Worm (Caenorhabditis elegans) whole organism, L4 larva: ENCODE results near the gene cwf-19L2.

ENCODE experiments used
- F10B5.3 ChIP-seq: sonication (generic microtip); optimal IDR thresholded peaks from 2 replicates; lab custom pipeline; 2016; ENCODE audit warnings: mild to moderate bottlenecking, missing genetic modification characterization, missing compliant biosample characterization
- F37D6.2 ChIP-seq: sonication (generic microtip); optimal IDR thresholded peaks from 2 replicates; lab custom pipeline; 2016; ENCODE audit warnings: mild to moderate bottlenecking, missing genetic modification characterization, missing compliant biosample characterization
- F49E8.2 ChIP-seq: sonication (generic microtip); optimal IDR thresholded peaks from 2 replicates; lab custom pipeline; 2016; ENCODE audit warnings: missing compliant biosample characterization, mild to moderate bottlenecking, missing genetic modification characterization, borderline replicate concordance
- R02D3.7 ChIP-seq: fragments of 150-350 bp; sonication (generic microtip); optimal IDR thresholded peaks from 3 replicates; lab custom pipeline; 2014; ENCODE audit warnings: missing biosample characterization, missing genetic modification characterization
- Y75B8A.6 ChIP-seq: fragments of 200-800 bp; sonication (Bioruptor generic); IDR thresholded peaks from 2 replicates; pipeline ENCODE4 v1.3.6; 2022; ENCODE audit warnings: missing genetic modification reagents, missing genetic modification characterization, missing compliant biosample characterization
- ZK546.5 ChIP-seq, 2 experiments: sonication (generic microtip); optimal IDR thresholded peaks; 2 replicates each; lab custom pipeline; 2017; ENCODE audit warnings: missing biosample characterization in 2 of 2, missing genetic modification characterization in 2 of 2
- aha-1 ChIP-seq: fragments of 150-350 bp; peaks from one replicate; lab custom pipeline; 2014; ENCODE audit warnings: missing biosample characterization, missing genetic modification characterization
- ceh-62 ChIP-seq: sonication (generic microtip); optimal IDR thresholded peaks from 2 replicates; lab custom pipeline; 2017; ENCODE audit warnings: missing biosample characterization, missing genetic modification characterization
- ceh-82 ChIP-seq: sonication (generic microtip); optimal IDR thresholded peaks from 2 replicates; lab custom pipeline; 2017; ENCODE audit warnings: missing biosample characterization, missing genetic modification characterization
- ces-1 ChIP-seq: fragments of 150-350 bp; sonication (generic microtip); optimal IDR thresholded peaks from 4 replicates; lab custom pipeline; 2014; ENCODE audit warnings: missing biosample characterization, missing genetic modification reagents, missing genetic modification characterization
- ctbp-1 ChIP-seq: fragments of 200-800 bp; sonication (Bioruptor generic); IDR thresholded peaks from 2 replicates; pipeline ENCODE4 v1.3.6; 2022; ENCODE audit warnings: missing genetic modification reagents, missing genetic modification characterization, missing compliant biosample characterization
- daf-12 ChIP-seq: fragments of 150-350 bp; optimal IDR thresholded peaks from 2 replicates; lab custom pipeline; 2014; ENCODE audit warnings: missing biosample characterization, missing genetic modification reagents, missing genetic modification characterization
- daf-16 ChIP-seq, 3 experiments: sonication (generic microtip); optimal IDR thresholded peaks; 2 replicates each; lab custom pipeline; 2016 to 2017; ENCODE audit warnings: missing genetic modification characterization in 3 of 3, missing genetic modification reagents in 3 of 3, mild to moderate bottlenecking in 2 of 3, missing compliant biosample characterization in 2 of 3, missing biosample characterization in 1 of 3, moderate library complexity in 1 of 3
- dmd-8 ChIP-seq: fragments of 200-800 bp; sonication (Bioruptor generic); IDR thresholded peaks from 2 replicates; pipeline ENCODE4 v1.3.6; 2022; ENCODE audit warnings: missing genetic modification characterization, missing compliant biosample characterization
- dpl-1 ChIP-seq: fragments of 150-350 bp; optimal IDR thresholded peaks from 2 replicates; lab custom pipeline; 2014; ENCODE audit warnings: missing biosample characterization, missing genetic modification reagents, missing genetic modification characterization
- duxl-1 ChIP-seq: sonication (generic microtip); optimal IDR thresholded peaks from 2 replicates; lab custom pipeline; 2016; ENCODE audit warnings: mild to moderate bottlenecking, missing genetic modification characterization, moderate library complexity, missing compliant biosample characterization; ENCODE audit not compliant: poor library complexity
- egl-27 ChIP-seq: sonication (generic microtip); optimal IDR thresholded peaks from 3 replicates; lab custom pipeline; 2017; ENCODE audit warnings: missing biosample characterization, missing genetic modification reagents, missing genetic modification characterization
- egl-43 ChIP-seq: fragments of 200-800 bp; sonication (Bioruptor generic); IDR thresholded peaks from 2 replicates; pipeline ENCODE4 v1.3.6; 2022; ENCODE audit warnings: missing genetic modification reagents, missing genetic modification characterization, missing compliant biosample characterization
- fkh-10 ChIP-seq: fragments of 150-350 bp; optimal IDR thresholded peaks from 2 replicates; lab custom pipeline; 2014; ENCODE audit warnings: missing biosample characterization, missing genetic modification reagents, missing genetic modification characterization
- fos-1 ChIP-seq: fragments of 150-350 bp; optimal IDR thresholded peaks from 2 replicates; lab custom pipeline; 2014; ENCODE audit warnings: missing biosample characterization, missing genetic modification characterization
- hmg-1.1 ChIP-seq: fragments of 200-800 bp; sonication (Bioruptor generic); IDR thresholded peaks from 2 replicates; pipeline ENCODE4 v1.3.6; 2022; ENCODE audit warnings: missing genetic modification reagents, missing genetic modification characterization, missing compliant biosample characterization
- jun-1 ChIP-seq: fragments of 150-350 bp; optimal IDR thresholded peaks from 2 replicates; lab custom pipeline; 2014; ENCODE audit warnings: missing biosample characterization, missing genetic modification reagents, missing genetic modification characterization
- lin-1 ChIP-seq: fragments of 200-800 bp; sonication (Bioruptor generic); IDR thresholded peaks from 2 replicates; pipeline ENCODE4 v1.3.6; 2022; ENCODE audit warnings: missing genetic modification reagents, missing genetic modification characterization, missing compliant biosample characterization
- lin-38 ChIP-seq: fragments of 200-800 bp; sonication (Bioruptor generic); IDR thresholded peaks from 2 replicates; pipeline ENCODE4 v1.3.6; 2022; ENCODE audit warnings: missing genetic modification reagents, missing genetic modification characterization, missing compliant biosample characterization
- lir-3 ChIP-seq: sonication (generic microtip); optimal IDR thresholded peaks from 2 replicates; lab custom pipeline; 2016; ENCODE audit warnings: mild to moderate bottlenecking, missing genetic modification characterization, missing compliant biosample characterization
- lsy-2 ChIP-seq, 2 experiments: fragments of 150-350 bp in 1 of 2; sonication (generic microtip) in 1 of 2; optimal IDR thresholded peaks; 2 replicates each; lab custom pipeline; 2014 to 2017; ENCODE audit warnings: missing biosample characterization in 2 of 2, missing genetic modification characterization in 2 of 2
- madf-5 ChIP-seq, 2 experiments: fragments of 200-800 bp; sonication (Bioruptor generic); IDR thresholded peaks; 2 replicates each; pipeline ENCODE4 v1.3.6; 2022; ENCODE audit warnings: missing compliant biosample characterization in 2 of 2, missing genetic modification characterization in 2 of 2
- madf-9 ChIP-seq: fragments of 200-800 bp; sonication (Bioruptor generic); conservative IDR thresholded peaks from 2 replicates; pipeline ENCODE4 v1.3.6; 2022; ENCODE audit warnings: missing genetic modification reagents, missing genetic modification characterization, missing compliant biosample characterization
- mdl-1 ChIP-seq, 2 experiments: fragments of 150-350 bp in 1 of 2; sonication (generic microtip) in 1 of 2; optimal IDR thresholded peaks; 2 replicates each; lab custom pipeline; 2014 to 2017; ENCODE audit warnings: missing biosample characterization in 2 of 2, missing genetic modification characterization in 2 of 2
- mdt-29 ChIP-seq: fragments of 200-800 bp; sonication (Bioruptor generic); IDR thresholded peaks from 2 replicates; pipeline ENCODE4 v1.3.6; 2022; ENCODE audit warnings: missing genetic modification reagents, missing genetic modification characterization, missing compliant biosample characterization
- mep-1 ChIP-seq: fragments of 150-350 bp; sonication (generic microtip); optimal IDR thresholded peaks from 3 replicates; lab custom pipeline; 2014; ENCODE audit warnings: missing biosample characterization, missing genetic modification characterization
- nhr-10 ChIP-seq: fragments of 150-350 bp; optimal IDR thresholded peaks from 2 replicates; lab custom pipeline; 2014; ENCODE audit warnings: missing biosample characterization, missing genetic modification characterization
- nhr-102 ChIP-seq: sonication (generic microtip); optimal IDR thresholded peaks from 2 replicates; lab custom pipeline; 2016; ENCODE audit warnings: mild to moderate bottlenecking, missing genetic modification characterization, moderate library complexity, missing compliant biosample characterization
- nhr-11 ChIP-seq: fragments of 150-350 bp; optimal IDR thresholded peaks from 2 replicates; lab custom pipeline; 2014; ENCODE audit warnings: missing biosample characterization, missing genetic modification characterization
- nhr-237 ChIP-seq: sonication (generic microtip); optimal IDR thresholded peaks from 2 replicates; lab custom pipeline; 2017; ENCODE audit warnings: missing biosample characterization, missing genetic modification characterization
- nhr-25 ChIP-seq: sonication (generic microtip); optimal IDR thresholded peaks from 2 replicates; lab custom pipeline; 2017; ENCODE audit warnings: missing genetic modification characterization, mild to moderate bottlenecking, missing compliant biosample characterization, antibody characterized with exemption, moderate library complexity, borderline replicate concordance; ENCODE audit not compliant: insufficient read depth
- nhr-28 ChIP-seq: fragments of 150-350 bp; optimal IDR thresholded peaks from 2 replicates; lab custom pipeline; 2014; ENCODE audit warnings: missing biosample characterization, missing genetic modification characterization
- nhr-41 ChIP-seq: fragments of 200-800 bp; sonication (Bioruptor generic); IDR thresholded peaks from 2 replicates; pipeline ENCODE4 v1.3.6; 2022; ENCODE audit warnings: missing genetic modification reagents, missing genetic modification characterization, missing compliant biosample characterization
- nhr-42 ChIP-seq: fragments of 200-800 bp; sonication (Bioruptor generic); IDR thresholded peaks from 2 replicates; pipeline ENCODE4 v1.3.6; 2022; ENCODE audit warnings: missing genetic modification characterization, missing compliant biosample characterization
- nhr-48 ChIP-seq: sonication (generic microtip); optimal IDR thresholded peaks from 2 replicates; lab custom pipeline; 2016; ENCODE audit warnings: mild to moderate bottlenecking, missing genetic modification characterization, missing compliant biosample characterization
- nhr-6 ChIP-seq: fragments of 150-350 bp; optimal IDR thresholded peaks from 2 replicates; lab custom pipeline; 2014; ENCODE audit warnings: missing biosample characterization, missing genetic modification characterization
- pha-4 ChIP-seq, 2 experiments: fragments of 150-350 bp in 1 of 2; fragments of 200-800 bp in 1 of 2; sonication (Bioruptor generic) in 1 of 2; IDR thresholded peaks in 1 of 2; optimal IDR thresholded peaks in 1 of 2; 2 replicates each; pipeline versions ENCODE4 v1.3.6 to Lab custom; 2014 to 2022; ENCODE audit warnings: missing genetic modification characterization in 2 of 2, missing genetic modification reagents in 2 of 2, missing biosample characterization in 1 of 2, missing compliant biosample characterization in 1 of 2
- php-3 ChIP-seq: fragments of 200-800 bp; sonication (Bioruptor generic); IDR thresholded peaks from 2 replicates; pipeline ENCODE4 v1.3.6; 2022; ENCODE audit warnings: missing genetic modification reagents, missing genetic modification characterization, missing compliant biosample characterization
- pqm-1 ChIP-seq: sonication (generic microtip); optimal IDR thresholded peaks from 2 replicates; lab custom pipeline; 2017; ENCODE audit warnings: missing biosample characterization, missing genetic modification characterization
- saeg-2 ChIP-seq: fragments of 200-800 bp; sonication (Bioruptor generic); IDR thresholded peaks from 2 replicates; pipeline ENCODE4 v1.3.6; 2022; ENCODE audit warnings: missing genetic modification reagents, missing genetic modification characterization, missing compliant biosample characterization
- sdz-12 ChIP-seq: fragments of 200-800 bp; sonication (Bioruptor generic); optimal IDR thresholded peaks from 2 replicates; lab custom pipeline; 2018; ENCODE audit warnings: mild to moderate bottlenecking, missing genetic modification characterization, missing compliant biosample characterization
- set-16 ChIP-seq: fragments of 200-800 bp; sonication (Bioruptor generic); IDR thresholded peaks from 2 replicates; pipeline ENCODE4 v1.3.6; 2022; ENCODE audit warnings: missing genetic modification reagents, missing genetic modification characterization, missing compliant biosample characterization
- skn-1 ChIP-seq: fragments of 150-350 bp; optimal IDR thresholded peaks from 2 replicates; lab custom pipeline; 2014; ENCODE audit warnings: missing biosample characterization, missing genetic modification characterization
- spr-1 ChIP-seq: sonication (generic microtip); optimal IDR thresholded peaks from 2 replicates; lab custom pipeline; 2016; ENCODE audit warnings: mild to moderate bottlenecking, missing genetic modification characterization, missing compliant biosample characterization
- zfp-2 ChIP-seq: sonication (generic microtip); optimal IDR thresholded peaks from 2 replicates; lab custom pipeline; 2016; ENCODE audit warnings: mild to moderate bottlenecking, missing genetic modification characterization, missing compliant biosample characterization
- ztf-7 ChIP-seq: fragments of 150-350 bp; optimal IDR thresholded peaks from 2 replicates; lab custom pipeline; 2014; ENCODE audit warnings: missing biosample characterization, missing genetic modification characterization

The cwf-19L2 gene

ce11 chrIII:7336214-7336613, 42.8 kb downstream of the cwf-19L2 start, which contains the start of gene gsp-2 (continued):
- TF ChIP-seq nhr-6 (tag; lab: Kevin White, UChicago) (peak; percentile 73), F49E8.2 (tag; lab: Kevin White, UChicago) (no peak), pqm-1 (tag; lab: Kevin White, UChicago) (peak; percentile 42), lin-38 (GFP tag; lab: Robert Waterston, UW) (peak; percentile 86), aha-1 (tag; lab: Kevin White, UChicago) (peak; percentile 97), nhr-41 (0 out of 2 replicates have a peak, but pooled peaks have one; percentile 35), mdl-1 (tag; optimal IDR thresholded peaks at IDR 0.05; lab: Kevin White, UChicago) (peak in 1 of 2 experiments; percentile 55), nhr-10 (tag; lab: Kevin White, UChicago) (no peak), nhr-42 (GFP tag; lab: Robert Waterston, UW) (no peak), lsy-2 (tag; optimal IDR thresholded peaks at IDR 0.05; lab: Kevin White, UChicago) (peak; percentile 87 to 97), lin-1 (GFP tag; lab: Robert Waterston, UW) (peak; percentile 57; the same call in 1 of the 2 replicates), pha-4 (GFP tag; IDR thresholded peaks at IDR 0.05; lab: Robert Waterston, UW) (peak; percentile 22; the same call in 1 of the 2 replicates), pha-4 (tag; optimal IDR thresholded peaks at IDR 0.05; lab: Kevin White, UChicago) (no peak), nhr-48 (tag; lab: Kevin White, UChicago) (no peak), daf-12 (no peak), F10B5.3 (tag; lab: Kevin White, UChicago) (no peak), madf-5 (GFP tag; IDR thresholded peaks at IDR 0.05; lab: Robert Waterston, UW) (no peak), fkh-10 (GFP tag; lab: Kevin White, UChicago) (no peak), php-3 (GFP tag; lab: Robert Waterston, UW) (no peak), nhr-25 (peak; percentile 18), egl-27 (tag; lab: Kevin White, UChicago) (no peak), nhr-237 (tag; lab: Kevin White, UChicago) (no peak), ctbp-1 (GFP tag; lab: Robert Waterston, UW) (no peak), fos-1 (no peak), egl-43 (GFP tag; lab: Robert Waterston, UW) (peak; percentile 19; the same call in 1 of the 2 replicates), spr-1 (tag; lab: Kevin White, UChicago) (no peak), set-16 (GFP tag; lab: Robert Waterston, UW) (peak; percentile 40; the same call in 1 of the 2 replicates), ces-1 (GFP tag; lab: Kevin White, UChicago) (no peak), saeg-2 (GFP tag; lab: Robert Waterston, UW) (no peak), zfp-2 (peak; percentile 28), Y75B8A.6 (GFP tag; lab: Robert Waterston, UW) (peak; percentile 63; the same call in 1 of the 2 replicates), ceh-82 (tag; lab: Kevin White, UChicago) (no peak), nhr-28 (tag; lab: Kevin White, UChicago) (peak; percentile 62), daf-16 (GFP tag; optimal IDR thresholded peaks at IDR 0.05; lab: Kevin White, UChicago) (no peak), daf-16 (tag; optimal IDR thresholded peaks at IDR 0.05; lab: Kevin White, UChicago) (peak; percentile 64), mdt-29 (GFP tag; lab: Robert Waterston, UW) (peak; percentile 68), mep-1 (tag; lab: Kevin White, UChicago) (peak; percentile 53), nhr-11 (tag; lab: Kevin White, UChicago) (peak; percentile 74), nhr-102 (peak; percentile 20), duxl-1 (tag; lab: Kevin White, UChicago) (no peak), ZK546.5 (tag; optimal IDR thresholded peaks at IDR 0.05; lab: Kevin White, UChicago) (peak in 1 of 2 experiments; percentile 88), F37D6.2 (tag; lab: Kevin White, UChicago) (no peak), hmg-1.1 (GFP tag; lab: Robert Waterston, UW) (peak; percentile 66), madf-9 (GFP tag; lab: Robert Waterston, UW) (no peak), R02D3.7 (tag; lab: Kevin White, UChicago) (no peak), dpl-1 (peak; percentile 64), lir-3 (no peak), dmd-8 (GFP tag; lab: Robert Waterston, UW) (no peak), ztf-7 (tag; lab: Kevin White, UChicago) (no peak), skn-1 (tag; lab: Kevin White, UChicago) (no peak), sdz-12 (GFP tag; lab: Kevin White, UChicago) (no peak), ceh-62 (tag; lab: Kevin White, UChicago) (no peak), jun-1 (no peak)
